Worm (Caenorhabditis elegans) whole organism, L3 larva: Measurements from ENCODE around the gene Y49F6B.14.

Experiments
- aly-2 ChIP-seq: fragments of 150-350 bp; optimal IDR thresholded peaks from 2 replicates; lab custom pipeline; 2014; ENCODE audit warnings: missing biosample characterization, missing genetic modification characterization
- nhr-25 ChIP-seq: sonication (generic microtip); optimal IDR thresholded peaks from 2 replicates; lab custom pipeline; 2017; ENCODE audit warnings: missing biosample characterization, missing genetic modification characterization

- TF ChIP-seq nhr-25 (tag; lab: Kevin White, UChicago) (no peak), aly-2 (no peak)
Measured at ce11 chrII:3500373-3500772, 14.9 kb downstream of the Y49F6B.14 start.
